Worm (Caenorhabditis elegans): ENCODE data around the gene fbxa-25.

The fbxa-25 gene

DNA sequence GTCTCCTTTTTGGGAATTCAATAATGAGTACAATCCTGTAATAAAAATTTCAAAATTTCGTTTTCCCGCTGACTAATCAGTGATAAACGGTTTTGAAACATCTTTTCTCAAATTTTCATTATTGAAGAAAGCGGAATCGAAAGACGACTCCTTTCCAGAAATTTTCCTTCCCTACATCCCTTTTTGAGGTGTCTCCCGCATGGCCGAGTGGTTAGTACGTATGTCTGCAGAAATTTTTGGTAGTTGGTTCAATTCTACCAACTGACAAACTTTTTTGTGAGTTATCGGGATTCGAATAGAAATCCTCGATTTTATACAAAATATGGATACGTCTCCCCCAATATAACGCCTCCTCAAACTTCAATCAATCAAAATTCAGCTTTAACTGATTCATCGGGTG lies 5.3 kb upstream of the fbxa-25 start (continued):
- TF ChIP-seq bed-1 (GFP tag; IDR thresholded peaks at IDR 0.05) (no peak), efl-1 (GFP tag; optimal IDR thresholded peaks at IDR 0.05) (no peak), Y56A3A.18 (GFP tag; IDR thresholded peaks at IDR 0.05) (no peak), xnd-1 (tag; optimal IDR thresholded peaks at IDR 0.05) (no peak), B0261.1 (tag; optimal IDR thresholded peaks at IDR 0.05) (peak; percentile 68), fkh-3 (tag; optimal IDR thresholded peaks at IDR 0.05) (no peak), F57A8.1 (GFP tag; optimal IDR thresholded peaks at IDR 0.05) (no peak), F37B4.10 (GFP tag; IDR thresholded peaks at IDR 0.05) (no peak), T26A5.8 (tag; optimal IDR thresholded peaks at IDR 0.05) (no peak), die-1 (tag; optimal IDR thresholded peaks at IDR 0.05) (peak; percentile 25), Y95B8A.8 (GFP tag; IDR thresholded peaks at IDR 0.05) (no peak), F23B12.7 (tag; optimal IDR thresholded peaks at IDR 0.05; ENCODE audit: insufficient read depth) (no peak), F49E8.2 (tag; optimal IDR thresholded peaks at IDR 0.05; ENCODE audit: insufficient read depth) (no peak), Y67H2A.10 (GFP tag; conservative IDR thresholded peaks at IDR 0.05) (no peak), egl-18 (GFP tag; IDR thresholded peaks at IDR 0.05) (no peak), sptf-2 (GFP tag; optimal IDR thresholded peaks at IDR 0.05) (no peak)

DNA sequence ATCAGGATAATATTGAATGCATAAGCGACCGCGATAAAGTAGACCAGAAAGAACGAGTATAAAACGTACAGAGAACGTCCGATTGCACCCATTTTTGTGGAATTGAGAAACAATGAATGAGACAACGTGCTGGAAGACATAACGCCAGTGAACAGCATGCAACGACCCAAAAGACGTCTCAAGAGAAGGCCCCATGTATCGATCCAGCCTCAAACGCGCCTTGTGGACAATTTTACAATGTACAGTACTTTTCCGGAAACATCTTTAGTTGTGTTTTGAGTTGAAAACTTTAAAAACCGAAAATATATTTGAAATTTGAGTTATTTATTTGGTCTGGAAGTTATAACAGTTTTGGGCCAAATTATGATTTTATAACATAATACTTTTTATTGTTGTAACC lies 1.5 kb upstream of the fbxa-25 start, which contains the start of gene Y82E9BL.3:
Gene Y82E9BL.3, minus strand, starts transcription at position 101 of the 400 bp plus-strand sequence.
- TF ChIP-seq lir-1 (GFP tag; conservative IDR thresholded peaks at IDR 0.05) (no peak), sptf-2 (GFP tag; optimal IDR thresholded peaks at IDR 0.05) (no peak), K11D2.4 (GFP tag; IDR thresholded peaks at IDR 0.05) (no peak), ztf-18 (tag; optimal IDR thresholded peaks at IDR 0.05) (no peak), gei-17 (GFP tag; optimal IDR thresholded peaks at IDR 0.05) (no peak), nhr-90 (tag; optimal IDR thresholded peaks at IDR 0.05) (no peak), ekl-4 (GFP tag; IDR thresholded peaks at IDR 0.05) (no peak), snpc-4 (GFP tag; optimal IDR thresholded peaks at IDR 0.05) (no peak), snpc-4 (tag; optimal IDR thresholded peaks at IDR 0.05) (no peak), sea-2 (GFP tag; IDR thresholded peaks at IDR 0.05) (no peak), lin-40 (tag; optimal IDR thresholded peaks at IDR 0.05) (no peak), hrde-1 (tag; optimal IDR thresholded peaks at IDR 0.05; ENCODE audit: borderline replicate concordance) (no peak), tbx-9 (tag; optimal IDR thresholded peaks at IDR 0.05; ENCODE audit: borderline replicate concordance) (no peak), ama-1 (optimal IDR thresholded peaks at IDR 0.05) (no peak), ama-1 (GFP tag; optimal IDR thresholded peaks at IDR 0.05) (no peak), athp-1 (tag; optimal IDR thresholded peaks at IDR 0.05) (no peak), snpc-1.1 (tag; optimal IDR thresholded peaks at IDR 0.05; ENCODE audit: insufficient read depth) (no peak), cebp-1 (GFP tag; IDR thresholded peaks at IDR 0.05) (no peak), cebp-1 (tag; optimal IDR thresholded peaks at IDR 0.05) (no peak), F57C9.4 (tag; optimal IDR thresholded peaks at IDR 0.05) (no peak), akir-1 (GFP tag; optimal IDR thresholded peaks at IDR 0.05) (no peak), sdz-38 (tag; optimal IDR thresholded peaks at IDR 0.05) (no peak), C17E4.6 (GFP tag; IDR thresholded peaks at IDR 0.05) (no peak)

- TF ChIP-seq die-1 (tag; optimal IDR thresholded peaks at IDR 0.05) (no peak), madf-8 (GFP tag; conservative IDR thresholded peaks at IDR 0.05) (no peak), F33H1.4 (GFP tag; IDR thresholded peaks at IDR 0.05) (no peak), lir-1 (GFP tag; conservative IDR thresholded peaks at IDR 0.05) (no peak), tlf-1 (GFP tag; optimal IDR thresholded peaks at IDR 0.05) (no peak), madf-6 (GFP tag; IDR thresholded peaks at IDR 0.05) (no peak), efl-1 (GFP tag; optimal IDR thresholded peaks at IDR 0.05) (no peak), F39B2.1 (GFP tag; IDR thresholded peaks at IDR 0.05) (no peak), cebp-1 (GFP tag; IDR thresholded peaks at IDR 0.05) (no peak), cebp-1 (tag; optimal IDR thresholded peaks at IDR 0.05) (no peak), egl-44 (GFP tag; IDR thresholded peaks at IDR 0.05) (no peak), chd-7 (tag; optimal IDR thresholded peaks at IDR 0.05) (no peak), bed-2 (GFP tag; IDR thresholded peaks at IDR 0.05) (no peak), ztf-22 (GFP tag; optimal IDR thresholded peaks at IDR 0.05) (no peak), F10E7.11 (tag; optimal IDR thresholded peaks at IDR 0.05) (no peak), nhr-179 (tag; optimal IDR thresholded peaks at IDR 0.05) (no peak)
These were observed 1.7 kb downstream of the fbxa-25 start, which contains the start of gene Y82E9BL.5 for ce11 chrIII:1347539-1347938. Gene Y82E9BL.5, minus strand, starts transcription at chrIII:1347639.
